Worm (Caenorhabditis elegans): ENCODE measurements around the gene hphd-1.

- no peak for TF ChIP-seq elt-1 (tag; optimal IDR thresholded peaks at IDR 0.05)
- no peak for TF ChIP-seq mbf-1 (tag; optimal IDR thresholded peaks at IDR 0.05)
- TF ChIP-seq ama-1 (optimal IDR thresholded peaks at IDR 0.05) = no peak
- TF ChIP-seq mdl-1 (tag; optimal IDR thresholded peaks at IDR 0.05) = no peak
- TF ChIP-seq fos-1 (tag; optimal IDR thresholded peaks at IDR 0.05) = no peak
- TF ChIP-seq skn-1 (tag; optimal IDR thresholded peaks at IDR 0.05) = no peak
- no peak for TF ChIP-seq aly-2 (tag; optimal IDR thresholded peaks at IDR 0.05)
- no peak for TF ChIP-seq snpc-4 (tag; optimal IDR thresholded peaks at IDR 0.05)
- no peak for TF ChIP-seq nhr-23 (tag; optimal IDR thresholded peaks at IDR 0.05)
- no peak for TF ChIP-seq elt-3 (tag; optimal IDR thresholded peaks at IDR 0.05)
- TF ChIP-seq ZK546.5 (tag; optimal IDR thresholded peaks at IDR 0.05) = no peak
- TF ChIP-seq unc-55 (GFP tag; optimal IDR thresholded peaks at IDR 0.05) = no peak
- no peak for TF ChIP-seq egl-27 (tag; optimal IDR thresholded peaks at IDR 0.05)
These were observed 3.4 kb downstream of the hphd-1 start for ce11 chrII:12992980-12993379.
